Worm (Caenorhabditis elegans): ENCODE results near the gene tin-9.2.

- TF ChIP-seq C34F6.9 (tag; optimal IDR thresholded peaks at IDR 0.05) (no peak), lin-39 (tag; optimal IDR thresholded peaks at IDR 0.05) (no peak), nhr-12 (tag; optimal IDR thresholded peaks at IDR 0.05) (no peak), ztf-11 (tag; optimal IDR thresholded peaks at IDR 0.05) (no peak), mbf-1 (tag; optimal IDR thresholded peaks at IDR 0.05) (no peak), nhr-23 (tag; optimal IDR thresholded peaks at IDR 0.05) (no peak), nhr-237 (tag; optimal IDR thresholded peaks at IDR 0.05) (no peak), aly-2 (tag; optimal IDR thresholded peaks at IDR 0.05) (no peak)
Measured at ce11 chrIV:13057418-13057817, 41.4 kb upstream of the tin-9.2 start, which contains the start of gene scl-2.
